Worm (Caenorhabditis elegans): ENCODE measurements around the gene pygo-1.

The pygo-1 gene

DNA sequence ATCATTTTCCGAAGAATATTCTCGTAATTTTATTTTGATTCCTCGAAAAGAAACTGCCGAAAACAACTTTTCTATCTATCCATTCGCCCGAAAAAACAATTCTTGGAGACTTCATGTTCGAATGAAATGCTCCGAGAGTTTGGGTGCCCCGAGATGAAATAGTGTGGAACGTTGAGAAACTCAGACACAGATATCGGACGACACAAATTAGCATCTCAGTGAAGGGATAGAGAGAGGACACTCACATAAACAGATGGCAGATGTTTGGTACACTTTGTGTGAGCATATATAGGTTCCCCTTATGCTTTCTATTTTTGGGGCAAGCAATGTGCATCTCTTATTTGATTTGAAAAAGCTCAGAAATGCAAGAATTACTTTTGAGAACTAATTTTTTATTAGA, 4.3 kb upstream of the pygo-1 start (continued):
- TF ChIP-seq C34F6.9 (tag; optimal IDR thresholded peaks at IDR 0.05) (peak; percentile 39), R02D3.7 (tag; optimal IDR thresholded peaks at IDR 0.05) (no peak)

DNA sequence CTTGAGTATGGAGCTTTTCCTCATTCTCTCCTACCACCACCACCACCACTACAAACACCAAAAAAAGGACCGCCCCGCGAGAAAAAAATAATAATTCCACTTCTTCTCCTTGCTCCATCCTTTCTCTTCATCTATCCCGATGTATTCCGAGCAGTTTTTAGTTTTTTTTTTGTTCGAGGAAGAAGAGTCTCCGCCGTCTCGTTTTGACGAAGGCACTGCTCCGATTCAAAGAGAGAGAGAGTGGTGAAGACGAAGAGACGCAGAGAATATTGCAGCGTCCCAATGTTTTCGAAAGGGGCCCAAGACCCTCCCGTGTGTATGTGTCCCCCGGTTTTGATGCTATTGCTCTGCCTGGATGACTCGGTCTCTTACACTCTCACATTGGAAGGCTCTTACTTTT, 2.0 kb upstream of the pygo-1 start:
- no peak for TF ChIP-seq nhr-11 (tag; optimal IDR thresholded peaks at IDR 0.05)
- TF ChIP-seq nhr-129 (tag; optimal IDR thresholded peaks at IDR 0.05) = peak; percentile 9
- no peak for TF ChIP-seq egl-27 (tag; optimal IDR thresholded peaks at IDR 0.05)
- no peak for TF ChIP-seq ztf-1 (GFP tag; conservative IDR thresholded peaks at IDR 0.05)
- TF ChIP-seq unc-55 (GFP tag; optimal IDR thresholded peaks at IDR 0.05) = peak; percentile 25
- no peak for TF ChIP-seq ceh-16 (tag; optimal IDR thresholded peaks at IDR 0.05)
- no peak for TF ChIP-seq gmeb-1 (tag; optimal IDR thresholded peaks at IDR 0.05)
- no peak for TF ChIP-seq peb-1 (tag; optimal IDR thresholded peaks at IDR 0.05)
- TF ChIP-seq elt-1 (tag; optimal IDR thresholded peaks at IDR 0.05) = no peak
- no peak for TF ChIP-seq dmd-4 (tag; optimal IDR thresholded peaks at IDR 0.05)
- no peak for TF ChIP-seq nhr-25 (tag; optimal IDR thresholded peaks at IDR 0.05)
- peak; percentile 22 for TF ChIP-seq Y55F3AM.14 (GFP tag; optimal IDR thresholded peaks at IDR 0.05)
- no peak for TF ChIP-seq sma-3 (GFP tag; optimal IDR thresholded peaks at IDR 0.05)
- TF ChIP-seq nhr-237 (tag; optimal IDR thresholded peaks at IDR 0.05) = no peak
- no peak for TF ChIP-seq nhr-77 (tag; optimal IDR thresholded peaks at IDR 0.05)
- no peak for TF ChIP-seq mab-5 (tag; optimal IDR thresholded peaks at IDR 0.05)
- TF ChIP-seq fos-1 (tag; optimal IDR thresholded peaks at IDR 0.05) = no peak
- TF ChIP-seq nhr-6 (tag; optimal IDR thresholded peaks at IDR 0.05) = no peak
- no peak for TF ChIP-seq ceh-82 (tag; optimal IDR thresholded peaks at IDR 0.05)
- TF ChIP-seq alr-1 (tag; optimal IDR thresholded peaks at IDR 0.05) = no peak
- TF ChIP-seq nhr-12 (tag; optimal IDR thresholded peaks at IDR 0.05) = no peak
- TF ChIP-seq crh-2 (tag; optimal IDR thresholded peaks at IDR 0.05) = no peak
- TF ChIP-seq sem-4 (tag; optimal IDR thresholded peaks at IDR 0.05) = no peak
- TF ChIP-seq unc-62 (GFP tag; optimal IDR thresholded peaks at IDR 0.05) = no peak
- peak; percentile 35 for TF ChIP-seq zag-1 (tag; optimal IDR thresholded peaks at IDR 0.05)
- no peak for TF ChIP-seq snpc-4 (tag; optimal IDR thresholded peaks at IDR 0.05)
- TF ChIP-seq sma-9 (GFP tag; optimal IDR thresholded peaks at IDR 0.05) = no peak
- no peak for TF ChIP-seq sma-9 (tag; optimal IDR thresholded peaks at IDR 0.05)
- TF ChIP-seq unc-39 (tag; optimal IDR thresholded peaks at IDR 0.05) = no peak
- no peak for TF ChIP-seq ztf-11 (tag; optimal IDR thresholded peaks at IDR 0.05)
- no peak for TF ChIP-seq lin-13 (GFP tag; optimal IDR thresholded peaks at IDR 0.05)
- no peak for TF ChIP-seq nhr-21 (tag; optimal IDR thresholded peaks at IDR 0.05)
- no peak for TF ChIP-seq lsy-2 (tag; optimal IDR thresholded peaks at IDR 0.05)
- peak; percentile 33 for TF ChIP-seq F13H6.1 (tag; optimal IDR thresholded peaks at IDR 0.05)
- no peak for TF ChIP-seq mdl-1 (tag; optimal IDR thresholded peaks at IDR 0.05)
- no peak for TF ChIP-seq nhr-23 (tag; optimal IDR thresholded peaks at IDR 0.05)
- TF ChIP-seq blmp-1 (tag; optimal IDR thresholded peaks at IDR 0.05; ENCODE audit: insufficient read depth) = no peak
- no peak for TF ChIP-seq lin-39 (tag; optimal IDR thresholded peaks at IDR 0.05)
- no peak for TF ChIP-seq R02D3.7 (tag; optimal IDR thresholded peaks at IDR 0.05)
- TF ChIP-seq nhr-10 (tag; optimal IDR thresholded peaks at IDR 0.05) = no peak
- TF ChIP-seq aly-2 (tag; optimal IDR thresholded peaks at IDR 0.05) = no peak
- TF ChIP-seq mbf-1 (tag; optimal IDR thresholded peaks at IDR 0.05) = no peak
- TF ChIP-seq ZK546.5 (tag; optimal IDR thresholded peaks at IDR 0.05) = no peak
- no peak for TF ChIP-seq skn-1 (tag; optimal IDR thresholded peaks at IDR 0.05)
- peak; percentile 6 for TF ChIP-seq C34F6.9 (tag; optimal IDR thresholded peaks at IDR 0.05)
- no peak for TF ChIP-seq ztf-4 (tag; optimal IDR thresholded peaks at IDR 0.05)
- TF ChIP-seq ama-1 (optimal IDR thresholded peaks at IDR 0.05) = no peak
- no peak for TF ChIP-seq elt-3 (tag; optimal IDR thresholded peaks at IDR 0.05)
- no peak for TF ChIP-seq lin-11 (tag; optimal IDR thresholded peaks at IDR 0.05)
